Worm (Caenorhabditis elegans) whole organism, young adult: ENCODE data around the gene ccf-1.
A peak's percentile ranks its signal among the peaks of the same experiment; 100 is the strongest.

Experiments
- B0035.1 ChIP-seq: sonication (generic microtip); optimal IDR thresholded peaks from 2 replicates; lab custom pipeline; 2016; ENCODE audit warnings: missing genetic modification characterization, mild to moderate bottlenecking, missing compliant biosample characterization, missing genotype, missing genetic modification reagents
- D2030.7 ChIP-seq: fragments of 200-800 bp; sonication (Bioruptor generic); IDR thresholded peaks from 2 replicates; pipeline ENCODE4 v1.3.6; 2022; ENCODE audit warnings: missing genetic modification reagents, missing genetic modification characterization, missing compliant biosample characterization
- F33H1.4 ChIP-seq: fragments of 200-800 bp; sonication (Bioruptor generic); IDR thresholded peaks from 2 replicates; pipeline ENCODE4 v1.3.6; 2022; ENCODE audit warnings: missing genetic modification reagents, missing genetic modification characterization, missing compliant biosample characterization
- K11D2.4 ChIP-seq: fragments of 200-800 bp; sonication (Bioruptor generic); IDR thresholded peaks from 2 replicates; pipeline ENCODE4 v1.3.6; 2022; ENCODE audit warnings: missing genetic modification reagents, missing genetic modification characterization, missing compliant biosample characterization
- ceh-91 ChIP-seq: fragments of 200-800 bp; sonication (Bioruptor generic); IDR thresholded peaks from 2 replicates; pipeline ENCODE4 v1.3.6; 2022; ENCODE audit warnings: missing genetic modification reagents, missing genetic modification characterization, missing compliant biosample characterization
- efl-1 ChIP-seq: fragments of 150-350 bp; optimal IDR thresholded peaks from 2 replicates; lab custom pipeline; 2014; ENCODE audit warnings: missing biosample characterization, missing genetic modification reagents, missing genetic modification characterization
- egl-18 ChIP-seq: fragments of 200-800 bp; sonication (Bioruptor generic); IDR thresholded peaks from 2 replicates; pipeline ENCODE4 v1.3.6; 2022; ENCODE audit warnings: missing genetic modification reagents, missing genetic modification characterization, missing compliant biosample characterization
- him-1 ChIP-seq: sonication (generic microtip); optimal IDR thresholded peaks from 2 replicates; lab custom pipeline; 2016; ENCODE audit warnings: missing genotype, missing genetic modification reagents, missing genetic modification characterization, missing compliant biosample characterization
- hmg-1.2 ChIP-seq: fragments of 200-800 bp; sonication (Bioruptor generic); IDR thresholded peaks from 2 replicates; pipeline ENCODE4 v1.3.6; 2022; ENCODE audit warnings: missing genetic modification reagents, missing genetic modification characterization, missing compliant biosample characterization
- hrde-1 ChIP-seq: sonication (generic microtip); optimal IDR thresholded peaks from 2 replicates; lab custom pipeline; 2016; ENCODE audit warnings: missing genetic modification characterization, mild to moderate bottlenecking, missing compliant biosample characterization, moderate library complexity, missing genotype, missing genetic modification reagents, borderline replicate concordance
- lin-35 ChIP-seq, 3 experiments: fragments of 150-350 bp in 2 of 3; sonication (generic microtip) in 1 of 3; optimal IDR thresholded peaks; 2 replicates each; lab custom pipeline; 2014 to 2018; ENCODE audit warnings: missing biosample characterization in 3 of 3, missing genetic modification characterization in 3 of 3, missing genetic modification reagents in 3 of 3
- lin-54 ChIP-seq: fragments of 200-800 bp; sonication (Bioruptor generic); optimal IDR thresholded peaks from 2 replicates; lab custom pipeline; 2018; ENCODE audit warnings: mild to moderate bottlenecking, missing genetic modification characterization, missing compliant biosample characterization
- lsl-1 ChIP-seq: fragments of 200-800 bp; sonication (Bioruptor generic); optimal IDR thresholded peaks from 2 replicates; lab custom pipeline; 2018; ENCODE audit warnings: mild to moderate bottlenecking, missing genetic modification characterization, moderate library complexity, missing compliant biosample characterization
- mcd-1 ChIP-seq: fragments of 200-800 bp; sonication (Bioruptor generic); IDR thresholded peaks from 2 replicates; pipeline ENCODE4 v1.3.6; 2022; ENCODE audit warnings: missing genetic modification reagents, missing genetic modification characterization, missing compliant biosample characterization
- nhr-90 ChIP-seq: sonication (generic microtip); optimal IDR thresholded peaks from 2 replicates; lab custom pipeline; 2016; ENCODE audit warnings: missing genotype, mild to moderate bottlenecking, missing genetic modification characterization, missing compliant biosample characterization
- snpc-3.4 ChIP-seq: sonication (generic microtip); optimal IDR thresholded peaks from 2 replicates; lab custom pipeline; 2017; ENCODE audit warnings: missing genetic modification characterization, mild to moderate bottlenecking, missing compliant biosample characterization, antibody characterized with exemption, moderate library complexity, missing genotype, missing genetic modification reagents
- tbp1 ChIP-seq: fragments of 200-800 bp; sonication (Bioruptor generic); optimal IDR thresholded peaks from 2 replicates; lab custom pipeline; 2018; ENCODE audit warnings: mild to moderate bottlenecking, missing genetic modification characterization, missing compliant biosample characterization
- tlf-1 ChIP-seq: fragments of 200-800 bp; sonication (Bioruptor generic); optimal IDR thresholded peaks from 2 replicates; lab custom pipeline; 2018; ENCODE audit warnings: mild to moderate bottlenecking, missing genetic modification characterization, missing compliant biosample characterization
- unc-130 ChIP-seq: sonication (generic microtip); optimal IDR thresholded peaks from 2 replicates; lab custom pipeline; 2016; ENCODE audit warnings: missing genetic modification reagents, missing genetic modification characterization, missing compliant biosample characterization
- xnd-1 ChIP-seq: sonication (generic microtip); optimal IDR thresholded peaks from 2 replicates; lab custom pipeline; 2016; ENCODE audit warnings: missing genotype, missing genetic modification reagents, missing genetic modification characterization, missing compliant biosample characterization
- ztf-3 ChIP-seq: fragments of 200-800 bp; sonication (Bioruptor generic); optimal IDR thresholded peaks from 2 replicates; lab custom pipeline; 2018; ENCODE audit warnings: mild to moderate bottlenecking, missing genetic modification characterization, missing compliant biosample characterization

ccf-1 gene

ce11 chrIII:11869231-11869912 is 50.7 kb downstream of the ccf-1 start, which contains the start of gene taf-12 (continued):
- TF ChIP-seq hmg-1.2 (GFP tag; lab: Robert Waterston, UW) (0 out of 2 replicates have a peak, but pooled peaks have one; percentile 15), mcd-1 (0 out of 2 replicates have a peak, but pooled peaks have one; percentile 27), tbp1 (GFP tag; lab: Kevin White, UChicago) (peak; percentile 31), hrde-1 (tag; lab: Kevin White, UChicago) (peak; percentile 44), ceh-91 (GFP tag; lab: Robert Waterston, UW) (peak; percentile 73), tlf-1 (peak; percentile 71), efl-1 (GFP tag; lab: Kevin White, UChicago) (peak; percentile 36), D2030.7 (GFP tag; lab: Robert Waterston, UW) (peak; percentile 57; the same call in 1 of the 2 replicates), ztf-3 (GFP tag; lab: Kevin White, UChicago) (no peak), nhr-90 (tag; lab: Kevin White, UChicago) (no peak), him-1 (peak; percentile 13), K11D2.4 (GFP tag; lab: Robert Waterston, UW) (no peak), snpc-3.4 (tag; lab: Kevin White, UChicago) (peak; percentile 7), lin-54 (GFP tag; lab: Kevin White, UChicago) (peak; percentile 61), xnd-1 (peak; percentile 100), B0035.1 (tag; lab: Kevin White, UChicago) (no peak), lin-35 (GFP tag; optimal IDR thresholded peaks at IDR 0.05; lab: Kevin White, UChicago) (peak in 1 of 3 experiments; percentile 14), F33H1.4 (peak; percentile 95), lsl-1 (GFP tag; lab: Kevin White, UChicago) (peak; percentile 100), egl-18 (GFP tag; lab: Robert Waterston, UW) (no peak), unc-130 (peak; percentile 31)
- TF ChIP-seq, all 124 proteins: peak for 23
